Fruit fly (Drosophila melanogaster): Measurements from ENCODE around the gene CG31948.

CG31948 gene

dm6 chr2L:2433494-2434054 lies 17.1 kb upstream of the CG31948 start (continued):
- TF ChIP-seq Eip78C (GFP tag) (peak; percentile 100), dsx (GFP tag; optimal IDR thresholded peaks at IDR 0.05; ENCODE audit: poor library complexity, severe bottlenecking) (peak; percentile 98), Blimp-1 (GFP tag; optimal IDR thresholded peaks at IDR 0.05) (peak; percentile 24), fd85E (GFP tag; optimal IDR thresholded peaks at IDR 0.05) (peak; percentile 90), Eip75B (GFP tag; optimal IDR thresholded peaks at IDR 0.05) (peak; percentile 98), CG3032 (tag; optimal IDR thresholded peaks at IDR 0.05) (peak; percentile 99), CG6792 (GFP tag; optimal IDR thresholded peaks at IDR 0.05) (peak; percentile 97), acj6 (GFP tag; optimal IDR thresholded peaks at IDR 0.05) (peak; percentile 98), CG6854 (GFP tag; optimal IDR thresholded peaks at IDR 0.05) (peak; percentile 77), CG31627 (GFP tag; optimal IDR thresholded peaks at IDR 0.05) (peak; percentile 88), CG6808 (GFP tag; optimal IDR thresholded peaks at IDR 0.05) (peak; percentile 99), net (GFP tag; optimal IDR thresholded peaks at IDR 0.05) (peak; percentile 97), achi (GFP tag; optimal IDR thresholded peaks at IDR 0.05) (peak; percentile 97), CG7368 (GFP tag; optimal IDR thresholded peaks at IDR 0.05) (peak; percentile 98), Smox (GFP tag; optimal IDR thresholded peaks at IDR 0.05) (peak; percentile 82), topi (GFP tag; optimal IDR thresholded peaks at IDR 0.05) (peak; percentile 92), CG32006 (GFP tag; optimal IDR thresholded peaks at IDR 0.05) (peak; percentile 99), pdm3 (GFP tag; optimal IDR thresholded peaks at IDR 0.05) (peak; percentile 99), Ets21C (GFP tag; optimal IDR thresholded peaks at IDR 0.05) (peak; percentile 86), CG11902 (GFP tag; optimal IDR thresholded peaks at IDR 0.05) (peak; percentile 96), cyc (GFP tag; optimal IDR thresholded peaks at IDR 0.05) (peak; percentile 90), Sox15 (GFP tag; optimal IDR thresholded peaks at IDR 0.05) (peak; percentile 97), Sox14 (GFP tag; optimal IDR thresholded peaks at IDR 0.05) (peak; percentile 99), dac (GFP tag; optimal IDR thresholded peaks at IDR 0.05) (peak; percentile 98), CG9139 (GFP tag; optimal IDR thresholded peaks at IDR 0.05) (peak; percentile 98)

dm6 chr2L:2432809-2433493 lies 16.4 kb upstream of the CG31948 start:
- TF ChIP-seq CG6854 (GFP tag; optimal IDR thresholded peaks at IDR 0.05): no peak
- TF ChIP-seq CG3919 (GFP tag; optimal IDR thresholded peaks at IDR 0.05): peak; percentile 23
- TF ChIP-seq salr (GFP tag; optimal IDR thresholded peaks at IDR 0.05): peak in 1 of 2 experiments; percentile 69
- TF ChIP-seq ss (GFP tag; optimal IDR thresholded peaks at IDR 0.05): peak; percentile 24 to 37
- peak; percentile 43 for TF ChIP-seq CG8319 (GFP tag; optimal IDR thresholded peaks at IDR 0.05)
- peak; percentile 59 for TF ChIP-seq CG32006 (GFP tag; optimal IDR thresholded peaks at IDR 0.05)
- peak; percentile 25 for TF ChIP-seq dac (GFP tag; optimal IDR thresholded peaks at IDR 0.05)
- peak; percentile 32 for TF ChIP-seq fd85E (GFP tag; optimal IDR thresholded peaks at IDR 0.05)
- no peak for TF ChIP-seq topi (GFP tag; optimal IDR thresholded peaks at IDR 0.05)
- no peak for TF ChIP-seq fkh (GFP tag; optimal IDR thresholded peaks at IDR 0.05)
- peak; percentile 41 for TF ChIP-seq Hr4 (GFP tag; optimal IDR thresholded peaks at IDR 0.05)
- no peak for TF ChIP-seq Ets21C (GFP tag; optimal IDR thresholded peaks at IDR 0.05)
- peak; percentile 80 for TF ChIP-seq Ets96B (tag; optimal IDR thresholded peaks at IDR 0.05)
- peak; percentile 10 for TF ChIP-seq vri (GFP tag; optimal IDR thresholded peaks at IDR 0.05)
- TF ChIP-seq CG11902 (GFP tag; optimal IDR thresholded peaks at IDR 0.05): no peak
- TF ChIP-seq CG11762 (GFP tag; optimal IDR thresholded peaks at IDR 0.05; ENCODE audit: insufficient read depth): peak; percentile 64
- TF ChIP-seq acj6 (GFP tag; optimal IDR thresholded peaks at IDR 0.05): peak; percentile 37
- peak; percentile 49 for TF ChIP-seq CG1621 (tag; optimal IDR thresholded peaks at IDR 0.05)
- TF ChIP-seq CG6163 (GFP tag; IDR thresholded peaks at IDR 0.05): peak; percentile 62; the same call in 2 of the 3 replicates
- TF ChIP-seq CG9139 (GFP tag; optimal IDR thresholded peaks at IDR 0.05): peak; percentile 32
- no peak for TF ChIP-seq Blimp-1 (GFP tag; optimal IDR thresholded peaks at IDR 0.05)
- TF ChIP-seq eg (GFP tag; IDR thresholded peaks at IDR 0.05): peak; percentile 73
- TF ChIP-seq esn (GFP tag; optimal IDR thresholded peaks at IDR 0.05): peak; percentile 33
- TF ChIP-seq Eip75B (GFP tag; optimal IDR thresholded peaks at IDR 0.05): peak; percentile 9
- peak; percentile 62 for TF ChIP-seq CG8632 (GFP tag; optimal IDR thresholded peaks at IDR 0.05)
- peak; percentile 71 for TF ChIP-seq CG10669 (GFP tag; optimal IDR thresholded peaks at IDR 0.05)
- TF ChIP-seq CG3032 (tag; optimal IDR thresholded peaks at IDR 0.05): peak; percentile 76
- TF ChIP-seq CG6276 (GFP tag; optimal IDR thresholded peaks at IDR 0.05): peak; percentile 42
- TF ChIP-seq Gug (GFP tag; IDR thresholded peaks at IDR 0.05): peak; percentile 54
- TF ChIP-seq svp (GFP tag): peak; percentile 24
- TF ChIP-seq OdsH (GFP tag; optimal IDR thresholded peaks at IDR 0.05): peak; percentile 77
- peak; percentile 68 for TF ChIP-seq achi (GFP tag; optimal IDR thresholded peaks at IDR 0.05)
- TF ChIP-seq CG31627 (GFP tag; optimal IDR thresholded peaks at IDR 0.05): no peak
- TF ChIP-seq Smox (GFP tag; optimal IDR thresholded peaks at IDR 0.05): no peak
- peak; percentile 51 for TF ChIP-seq CG34406 (GFP tag; optimal IDR thresholded peaks at IDR 0.05)
- TF ChIP-seq spab (GFP tag; optimal IDR thresholded peaks at IDR 0.05): peak; percentile 49

All from whole organism, prepupa.